Worm (Caenorhabditis elegans): ENCODE data around the gene mrpl-48.

ce11 chrV:5548051-5548450 lies 45.5 kb upstream of the mrpl-48 start, which contains the start of gene ugt-48:
- no peak for TF ChIP-seq zip-4 (GFP tag; optimal IDR thresholded peaks at IDR 0.05)
- TF ChIP-seq egl-27 (tag; optimal IDR thresholded peaks at IDR 0.05), result no peak
